Fruit fly (Drosophila melanogaster): Measurements from ENCODE around the gene Lcp65Ab1.

- TF ChIP-seq gl (tag; optimal IDR thresholded peaks at IDR 0.05) (no peak), CG9948 (tag; optimal IDR thresholded peaks at IDR 0.05) (no peak), Ets98B (GFP tag; IDR thresholded peaks at IDR 0.05) (no peak), CG10348 (GFP tag; IDR thresholded peaks at IDR 0.05) (no peak), Pif1A (GFP tag; optimal IDR thresholded peaks at IDR 0.05) (no peak), CG8159 (tag; optimal IDR thresholded peaks at IDR 0.05) (no peak), CG8301 (tag; optimal IDR thresholded peaks at IDR 0.05) (no peak), CG34367 (tag; optimal IDR thresholded peaks at IDR 0.05) (no peak), Snoo (tag; optimal IDR thresholded peaks at IDR 0.05) (no peak), fd96Ca (GFP tag; IDR thresholded peaks at IDR 0.05) (no peak), rn (GFP tag; IDR thresholded peaks at IDR 0.05) (no peak)
Observed at dm6 chr3L:6116881-6117280, 32.5 kb upstream of the Lcp65Ab1 start.

Data from whole organism, pupa.